Fruit fly (Drosophila melanogaster) whole organism, adult: ENCODE data around the gene Lztr1.

Experiments used
- CG11617 ChIP-seq: fragments of 200-800 bp; sonication (Bioruptor generic); optimal IDR thresholded peaks from 2 replicates; lab custom pipeline; 2017; ENCODE audit warnings: mild to moderate bottlenecking, missing biosample characterization, missing genetic modification reagents, missing genetic modification characterization
- Clk ChIP-seq: fragments of 200-800 bp; sonication (Bioruptor generic); optimal IDR thresholded peaks from 2 replicates; lab custom pipeline; 2017; ENCODE audit warnings: missing biosample characterization, missing genetic modification characterization
- kay ChIP-seq: fragments of 200-800 bp; sonication (Bioruptor generic); peaks from one replicate; lab custom pipeline; 2016; ENCODE audit warnings: missing biosample characterization, missing genetic modification characterization, borderline replicate concordance
- tj ChIP-seq: fragments of 200-800 bp; sonication (Bioruptor generic); optimal IDR thresholded peaks from 3 replicates; lab custom pipeline; 2017; ENCODE audit warnings: missing biosample characterization, mild to moderate bottlenecking, missing genetic modification characterization, moderate library complexity

dm6 chrX:946162-946561 lies 18.8 kb upstream of the Lztr1 start:
- TF ChIP-seq kay (GFP tag; lab: Kevin White, UChicago), result no peak
- no peak for TF ChIP-seq Clk (GFP tag; lab: Kevin White, UChicago)
- TF ChIP-seq CG11617 (GFP tag; lab: Kevin White, UChicago), result no peak
- peak; percentile 30 for TF ChIP-seq tj (GFP tag; lab: Kevin White, UChicago)
